Worm (Caenorhabditis elegans) whole organism, L4 larva: ENCODE data around the gene otpl-1.

ENCODE experiments used
- F37D6.2 ChIP-seq: sonication (generic microtip); optimal IDR thresholded peaks from 2 replicates; lab custom pipeline; 2016; ENCODE audit warnings: mild to moderate bottlenecking, missing genetic modification characterization, missing compliant biosample characterization
- T20F7.1 ChIP-seq: fragments of 200-800 bp; sonication (Bioruptor generic); optimal IDR thresholded peaks from 2 replicates; lab custom pipeline; 2018; ENCODE audit warnings: mild to moderate bottlenecking, missing genetic modification characterization, missing compliant biosample characterization
- aha-1 ChIP-seq: fragments of 150-350 bp; peaks from one replicate; lab custom pipeline; 2014; ENCODE audit warnings: missing biosample characterization, missing genetic modification characterization
- aly-2 ChIP-seq: sonication (generic microtip); optimal IDR thresholded peaks from 2 replicates; lab custom pipeline; 2018; ENCODE audit warnings: missing biosample characterization, missing genetic modification characterization
- arid-1 ChIP-seq: fragments of 200-800 bp; sonication (Bioruptor generic); conservative IDR thresholded peaks from 2 replicates; pipeline ENCODE4 v1.3.6; 2022; ENCODE audit warnings: missing genetic modification reagents, missing genetic modification characterization, missing compliant biosample characterization
- ceh-28 ChIP-seq: fragments of 150-350 bp; optimal IDR thresholded peaks from 2 replicates; lab custom pipeline; 2014; ENCODE audit warnings: missing biosample characterization, missing genetic modification reagents, missing genetic modification characterization
- ctbp-1 ChIP-seq: fragments of 200-800 bp; sonication (Bioruptor generic); IDR thresholded peaks from 2 replicates; pipeline ENCODE4 v1.3.6; 2022; ENCODE audit warnings: missing genetic modification reagents, missing genetic modification characterization, missing compliant biosample characterization
- daf-12 ChIP-seq: fragments of 150-350 bp; optimal IDR thresholded peaks from 2 replicates; lab custom pipeline; 2014; ENCODE audit warnings: missing biosample characterization, missing genetic modification reagents, missing genetic modification characterization
- daf-16 ChIP-seq, 3 experiments: sonication (generic microtip); optimal IDR thresholded peaks; 2 replicates each; lab custom pipeline; 2016 to 2017; ENCODE audit warnings: missing genetic modification characterization in 3 of 3, missing genetic modification reagents in 3 of 3, mild to moderate bottlenecking in 2 of 3, missing compliant biosample characterization in 2 of 3, missing biosample characterization in 1 of 3, moderate library complexity in 1 of 3
- daf-8 ChIP-seq: fragments of 200-800 bp; sonication (Bioruptor generic); IDR thresholded peaks from 2 replicates; pipeline ENCODE4 v1.3.6; 2022; ENCODE audit warnings: missing genetic modification characterization, missing compliant biosample characterization
- dmd-6 ChIP-seq: fragments of 200-800 bp; sonication (Bioruptor generic); IDR thresholded peaks from 2 replicates; pipeline ENCODE4 v1.3.6; 2022; ENCODE audit warnings: missing genetic modification reagents, missing genetic modification characterization, missing compliant biosample characterization
- dmd-9 ChIP-seq: fragments of 200-800 bp; sonication (Bioruptor generic); IDR thresholded peaks from 2 replicates; pipeline ENCODE4 v1.3.6; 2022; ENCODE audit warnings: missing genetic modification reagents, missing genetic modification characterization, missing compliant biosample characterization
- dve-1 ChIP-seq: sonication (generic microtip); optimal IDR thresholded peaks from 2 replicates; lab custom pipeline; 2017; ENCODE audit warnings: antibody characterized with exemption, mild to moderate bottlenecking, missing genetic modification characterization, missing compliant biosample characterization; ENCODE audit not compliant: insufficient read depth
- egl-27 ChIP-seq: sonication (generic microtip); optimal IDR thresholded peaks from 3 replicates; lab custom pipeline; 2017; ENCODE audit warnings: missing biosample characterization, missing genetic modification reagents, missing genetic modification characterization
- egl-43 ChIP-seq: fragments of 200-800 bp; sonication (Bioruptor generic); IDR thresholded peaks from 2 replicates; pipeline ENCODE4 v1.3.6; 2022; ENCODE audit warnings: missing genetic modification reagents, missing genetic modification characterization, missing compliant biosample characterization
- fkh-10 ChIP-seq: fragments of 150-350 bp; optimal IDR thresholded peaks from 2 replicates; lab custom pipeline; 2014; ENCODE audit warnings: missing biosample characterization, missing genetic modification reagents, missing genetic modification characterization
- fos-1 ChIP-seq: fragments of 150-350 bp; optimal IDR thresholded peaks from 2 replicates; lab custom pipeline; 2014; ENCODE audit warnings: missing biosample characterization, missing genetic modification characterization
- gei-8 ChIP-seq: fragments of 200-800 bp; sonication (Bioruptor generic); optimal IDR thresholded peaks from 2 replicates; lab custom pipeline; 2018; ENCODE audit warnings: mild to moderate bottlenecking, missing genetic modification characterization, missing compliant biosample characterization
- lim-7 ChIP-seq: fragments of 200-800 bp; sonication (Bioruptor generic); IDR thresholded peaks from 2 replicates; pipeline ENCODE4 v1.3.6; 2022; ENCODE audit warnings: missing genetic modification characterization, missing compliant biosample characterization
- lin-13 ChIP-seq: fragments of 150-350 bp; optimal IDR thresholded peaks from 2 replicates; lab custom pipeline; 2014; ENCODE audit warnings: missing biosample characterization, missing genetic modification reagents, missing genetic modification characterization
- lsy-2 ChIP-seq, 2 experiments: fragments of 150-350 bp in 1 of 2; sonication (generic microtip) in 1 of 2; optimal IDR thresholded peaks; 2 replicates each; lab custom pipeline; 2014 to 2017; ENCODE audit warnings: missing biosample characterization in 2 of 2, missing genetic modification characterization in 2 of 2
- mxl-3 ChIP-seq: fragments of 200-800 bp; sonication (Bioruptor generic); optimal IDR thresholded peaks from 2 replicates; lab custom pipeline; 2018; ENCODE audit warnings: mild to moderate bottlenecking, missing genetic modification characterization, missing compliant biosample characterization
- nhr-102 ChIP-seq: sonication (generic microtip); optimal IDR thresholded peaks from 2 replicates; lab custom pipeline; 2016; ENCODE audit warnings: mild to moderate bottlenecking, missing genetic modification characterization, moderate library complexity, missing compliant biosample characterization
- nhr-41 ChIP-seq: fragments of 200-800 bp; sonication (Bioruptor generic); IDR thresholded peaks from 2 replicates; pipeline ENCODE4 v1.3.6; 2022; ENCODE audit warnings: missing genetic modification reagents, missing genetic modification characterization, missing compliant biosample characterization
- nhr-48 ChIP-seq: sonication (generic microtip); optimal IDR thresholded peaks from 2 replicates; lab custom pipeline; 2016; ENCODE audit warnings: mild to moderate bottlenecking, missing genetic modification characterization, missing compliant biosample characterization
- nhr-76 ChIP-seq: fragments of 150-350 bp; optimal IDR thresholded peaks from 2 replicates; lab custom pipeline; 2014; ENCODE audit warnings: missing biosample characterization, missing genetic modification characterization
- nhr-77 ChIP-seq: fragments of 150-350 bp; optimal IDR thresholded peaks from 2 replicates; lab custom pipeline; 2014; ENCODE audit warnings: missing biosample characterization, missing genetic modification characterization
- sdz-12 ChIP-seq: fragments of 200-800 bp; sonication (Bioruptor generic); optimal IDR thresholded peaks from 2 replicates; lab custom pipeline; 2018; ENCODE audit warnings: mild to moderate bottlenecking, missing genetic modification characterization, missing compliant biosample characterization
- skn-1 ChIP-seq: fragments of 150-350 bp; optimal IDR thresholded peaks from 2 replicates; lab custom pipeline; 2014; ENCODE audit warnings: missing biosample characterization, missing genetic modification characterization
- snpc-1.2 ChIP-seq: fragments of 200-800 bp; sonication (Bioruptor generic); IDR thresholded peaks from 2 replicates; pipeline ENCODE4 v1.3.6; 2022; ENCODE audit warnings: missing genetic modification reagents, missing genetic modification characterization, missing compliant biosample characterization
- spr-1 ChIP-seq: sonication (generic microtip); optimal IDR thresholded peaks from 2 replicates; lab custom pipeline; 2016; ENCODE audit warnings: mild to moderate bottlenecking, missing genetic modification characterization, missing compliant biosample characterization
- tra-1 ChIP-seq: fragments of 200-800 bp; sonication (Bioruptor generic); IDR thresholded peaks from 2 replicates; pipeline ENCODE4 v1.3.6; 2022; ENCODE audit warnings: missing genetic modification reagents, missing genetic modification characterization, missing compliant biosample characterization
- unc-62 ChIP-seq, 3 experiments: fragments of 150-350 bp in 1 of 3; sonication (generic microtip); optimal IDR thresholded peaks in 2 of 3; peaks in 1 of 3; 1 replicate in 1 of 3; 2 replicates in 2 of 3; lab custom pipeline; 2014 to 2017; ENCODE audit warnings: missing biosample characterization in 3 of 3, missing genetic modification characterization in 3 of 3, missing genetic modification reagents in 3 of 3, missing genotype in 1 of 3
- zag-1 ChIP-seq: fragments of 150-350 bp; optimal IDR thresholded peaks from 2 replicates; lab custom pipeline; 2014; ENCODE audit warnings: missing biosample characterization, missing genetic modification characterization
- zfp-3 ChIP-seq: fragments of 200-800 bp; sonication (Bioruptor generic); conservative IDR thresholded peaks from 2 replicates; pipeline ENCODE4 v1.3.6; 2022; ENCODE audit warnings: missing genetic modification reagents, missing genetic modification characterization, missing compliant biosample characterization
- ztf-7 ChIP-seq: fragments of 150-350 bp; optimal IDR thresholded peaks from 2 replicates; lab custom pipeline; 2014; ENCODE audit warnings: missing biosample characterization, missing genetic modification characterization

otpl-1 gene

DNA sequence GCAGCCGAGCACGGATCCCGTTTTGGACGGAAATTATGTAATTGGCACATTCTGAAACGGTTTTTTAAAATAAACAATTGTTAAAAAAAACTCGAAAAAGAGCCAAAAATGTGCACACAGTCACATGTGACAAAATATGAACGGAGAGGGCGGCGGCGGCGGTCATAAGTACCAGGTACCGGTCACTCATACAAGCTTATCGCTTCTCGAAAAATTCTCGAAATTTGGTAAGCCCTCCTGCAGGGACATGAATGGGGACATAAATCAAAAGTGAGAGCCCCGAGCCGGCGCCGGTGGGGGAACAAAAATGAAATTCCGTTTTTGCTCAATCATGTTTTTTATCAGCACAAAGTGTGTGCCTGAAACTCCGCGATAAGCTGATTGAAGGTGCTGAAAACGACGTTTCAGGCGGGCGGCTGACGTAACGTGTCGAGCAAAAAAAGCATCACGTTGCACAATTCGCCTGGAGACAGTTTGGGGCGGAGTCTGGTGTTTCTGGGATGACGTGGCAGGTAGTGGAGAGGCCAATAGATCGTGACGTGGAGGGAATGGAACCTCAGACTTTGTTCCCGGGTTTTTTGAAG lies 44.3 kb downstream of the otpl-1 start, which contains the start of gene ltah-1.2 (continued):
- TF ChIP-seq nhr-77 (tag; lab: Kevin White, UChicago) = peak; percentile 5
- no peak for TF ChIP-seq zag-1 (tag; lab: Kevin White, UChicago)
- TF ChIP-seq ctbp-1 (GFP tag; lab: Robert Waterston, UW) = peak; percentile 40; the same call in 1 of the 2 replicates
- no peak for TF ChIP-seq egl-27 (tag; lab: Kevin White, UChicago)
- no peak for TF ChIP-seq spr-1 (tag; lab: Kevin White, UChicago)
- TF ChIP-seq nhr-76 (tag; lab: Kevin White, UChicago) = no peak
- peak; percentile 70; the same call in 1 of the 2 replicates for TF ChIP-seq tra-1
- no peak for TF ChIP-seq gei-8 (GFP tag; lab: Kevin White, UChicago)
- no peak for TF ChIP-seq aha-1 (tag; lab: Kevin White, UChicago)
- TF ChIP-seq nhr-48 (tag; lab: Kevin White, UChicago) = peak; percentile 40
- TF ChIP-seq aly-2 (tag; lab: Kevin White, UChicago) = no peak
- TF ChIP-seq fkh-10 (GFP tag; lab: Kevin White, UChicago) = no peak
- no peak for TF ChIP-seq lin-13 (GFP tag; lab: Kevin White, UChicago)

DNA sequence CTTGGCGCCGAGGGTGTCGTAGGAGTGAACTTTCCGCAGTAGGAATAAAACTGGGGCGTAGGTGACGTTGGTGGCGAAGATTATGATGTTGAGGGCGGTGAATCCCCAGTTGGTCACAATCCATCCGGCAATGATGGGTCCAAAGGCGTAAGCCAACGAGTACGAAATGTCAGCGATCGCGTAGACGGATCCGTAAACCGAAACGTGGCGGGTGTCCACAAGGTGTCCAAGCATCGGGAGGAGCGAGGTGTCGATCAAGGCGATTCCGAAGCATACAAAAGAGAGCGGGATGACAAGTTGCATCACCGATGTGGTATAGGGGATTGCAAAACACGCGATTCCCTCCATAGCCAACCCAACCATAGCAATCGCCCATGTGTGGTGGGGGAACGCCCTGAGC lies 49.9 kb downstream of the otpl-1 start:
- TF ChIP-seq ceh-28 (tag; lab: Kevin White, UChicago) = no peak
- no peak for TF ChIP-seq nhr-41 (GFP tag; lab: Robert Waterston, UW)
- no peak for TF ChIP-seq dmd-9 (GFP tag; lab: Robert Waterston, UW)
- TF ChIP-seq F37D6.2 = no peak
- no peak for TF ChIP-seq T20F7.1 (GFP tag; lab: Kevin White, UChicago)
- TF ChIP-seq skn-1 (tag; lab: Kevin White, UChicago) = no peak
- TF ChIP-seq zfp-3 (GFP tag; lab: Robert Waterston, UW) = no peak
- TF ChIP-seq fos-1 (tag; lab: Kevin White, UChicago) = no peak
- no peak for TF ChIP-seq dmd-6 (GFP tag; lab: Robert Waterston, UW)
- TF ChIP-seq aha-1 (tag; lab: Kevin White, UChicago) = no peak
- no peak for TF ChIP-seq daf-16 (GFP tag; optimal IDR thresholded peaks at IDR 0.05; lab: Kevin White, UChicago)
- no peak for TF ChIP-seq daf-16 (tag; optimal IDR thresholded peaks at IDR 0.05; lab: Kevin White, UChicago)
- no peak for TF ChIP-seq daf-8 (GFP tag; lab: Robert Waterston, UW)
- TF ChIP-seq dve-1 (tag; lab: Kevin White, UChicago) = no peak
- no peak for TF ChIP-seq lim-7 (GFP tag; lab: Robert Waterston, UW)
- no peak for TF ChIP-seq mxl-3
- no peak for TF ChIP-seq fkh-10 (GFP tag; lab: Kevin White, UChicago)

DNA sequence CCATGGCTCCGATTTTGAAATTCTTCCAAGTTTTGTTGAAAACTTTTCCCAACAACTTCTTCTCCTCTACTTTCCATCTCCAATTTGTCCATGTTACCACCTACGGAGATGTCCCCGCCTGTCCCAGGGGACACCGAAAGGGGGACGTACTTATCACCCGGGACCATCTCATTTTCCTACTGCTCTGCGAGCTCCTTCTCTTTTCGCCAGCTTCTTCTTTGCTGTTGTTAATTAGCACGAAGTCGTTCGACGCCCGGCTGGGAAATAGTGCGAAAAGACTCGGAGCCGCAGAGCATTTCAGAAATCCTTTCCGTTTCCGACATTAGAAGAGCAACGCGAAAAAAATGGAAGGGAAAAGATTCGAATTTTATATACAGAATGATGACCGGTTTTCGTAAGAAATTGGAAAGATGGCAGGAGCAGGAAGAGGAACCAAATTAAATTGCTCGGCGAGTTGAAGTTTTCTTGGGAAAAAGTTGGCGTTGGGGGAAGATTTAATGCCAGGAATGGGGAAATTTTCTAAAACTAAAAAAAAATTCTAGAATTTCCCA lies 53.1 kb downstream of the otpl-1 start:
- TF ChIP-seq ctbp-1 (GFP tag; lab: Robert Waterston, UW) = peak; percentile 9; the same call in 1 of the 2 replicates
- peak; percentile 67 for TF ChIP-seq aha-1 (tag; lab: Kevin White, UChicago)
- no peak for TF ChIP-seq daf-12 (tag; lab: Kevin White, UChicago)
- TF ChIP-seq unc-62 (GFP tag; optimal IDR thresholded peaks at IDR 0.05 in 1 of 2; lab: Kevin White, UChicago) = peak in 1 of 2 experiments; percentile 57
- no peak for TF ChIP-seq unc-62 (tag; optimal IDR thresholded peaks at IDR 0.05; lab: Kevin White, UChicago)
- TF ChIP-seq ztf-7 (tag; lab: Kevin White, UChicago) = no peak
- TF ChIP-seq egl-43 = 0 out of 2 replicates have a peak, but pooled peaks have one; percentile 23
- TF ChIP-seq dmd-9 (GFP tag; lab: Robert Waterston, UW) = no peak

DNA sequence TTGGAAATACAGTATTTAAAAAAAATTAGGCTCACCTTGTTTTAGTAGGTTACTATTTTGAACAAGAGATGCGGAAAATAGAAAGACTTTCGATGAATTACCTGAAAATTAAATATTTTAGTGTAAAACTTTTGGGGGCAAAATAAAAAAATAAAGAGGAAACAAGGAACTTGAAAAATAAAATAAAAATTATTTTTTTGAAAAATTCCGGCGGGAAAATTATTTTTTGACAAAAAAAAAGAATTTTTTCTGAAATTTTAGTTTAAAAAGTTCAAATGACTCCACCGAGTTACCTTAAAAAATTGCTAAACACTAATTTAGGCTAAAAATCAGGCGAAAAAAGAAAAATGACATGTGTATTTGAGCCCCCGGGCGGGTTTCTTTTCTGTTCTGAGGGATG lies 55.8 kb downstream of the otpl-1 start, which contains the start of the genes cha-1 and unc-17:
cha-1 (minus strand) TSS at position 101 of the 400 bp plus-strand sequence.
unc-17 (minus strand) TSS at position 103 of the 400 bp plus-strand sequence.
- TF ChIP-seq nhr-102 (tag; lab: Kevin White, UChicago) = no peak
- TF ChIP-seq sdz-12 (GFP tag; lab: Kevin White, UChicago) = no peak
- TF ChIP-seq snpc-1.2 (GFP tag; lab: Robert Waterston, UW) = no peak
- no peak for TF ChIP-seq fkh-10 (GFP tag; lab: Kevin White, UChicago)
- TF ChIP-seq gei-8 (GFP tag; lab: Kevin White, UChicago) = no peak
- TF ChIP-seq arid-1 = no peak
- TF ChIP-seq lsy-2 (tag; optimal IDR thresholded peaks at IDR 0.05; lab: Kevin White, UChicago) = no peak
- TF ChIP-seq ztf-7 (tag; lab: Kevin White, UChicago) = no peak
